Worm (Caenorhabditis elegans): ENCODE measurements around the gene rha-1.

DNA sequence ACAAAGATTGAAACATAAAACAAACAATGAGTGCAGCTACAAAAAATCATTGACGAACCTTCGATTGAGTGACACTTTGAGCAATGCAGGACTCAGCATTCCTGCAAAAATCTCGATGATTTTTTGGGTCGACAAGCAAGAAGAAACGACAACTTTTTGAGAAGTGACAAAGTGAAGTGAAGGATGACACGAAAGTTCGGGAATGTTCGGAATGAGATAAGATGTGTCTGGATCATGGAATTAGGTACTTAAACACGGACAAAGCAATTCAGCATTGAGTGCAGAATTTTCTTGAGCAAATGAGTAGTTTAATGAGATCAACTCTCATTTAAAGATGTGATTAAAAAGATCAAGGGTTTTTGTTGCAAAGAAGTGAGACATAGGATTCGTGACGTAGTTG is 9.6 kb downstream of the rha-1 start, which contains the start of gene T07D4.2:
- TF ChIP-seq pha-4 (tag; optimal IDR thresholded peaks at IDR 0.05) (no peak), lim-6 (tag; optimal IDR thresholded peaks at IDR 0.05) (no peak), K09A11.1 (tag; optimal IDR thresholded peaks at IDR 0.05; ENCODE audit: insufficient read depth) (no peak), ceh-9 (tag; optimal IDR thresholded peaks at IDR 0.05) (no peak), unc-42 (tag; optimal IDR thresholded peaks at IDR 0.05) (no peak), elt-2 (tag; optimal IDR thresholded peaks at IDR 0.05) (no peak), fkh-10 (GFP tag; optimal IDR thresholded peaks at IDR 0.05) (no peak), sox-4 (tag; optimal IDR thresholded peaks at IDR 0.05) (no peak), ceh-19 (GFP tag; optimal IDR thresholded peaks at IDR 0.05) (no peak), hlh-15 (tag; optimal IDR thresholded peaks at IDR 0.05) (no peak), hlh-8 (tag; optimal IDR thresholded peaks at IDR 0.05) (no peak), pax-1 (tag; optimal IDR thresholded peaks at IDR 0.05) (no peak)

Measured in whole organism, late embryonic.